Worm (Caenorhabditis elegans) whole organism, L4/young adult: ENCODE results near the gene nhr-3.

ENCODE experiments used
- W03F9.2 ChIP-seq: fragments of 150-350 bp; optimal IDR thresholded peaks from 2 replicates; lab custom pipeline; 2014; ENCODE audit warnings: missing biosample characterization, missing genetic modification characterization
- dao-5 ChIP-seq: sonication (generic microtip); optimal IDR thresholded peaks from 2 replicates; lab custom pipeline; 2016; ENCODE audit warnings: missing genotype, missing genetic modification characterization, moderate library complexity, missing compliant biosample characterization

DNA sequence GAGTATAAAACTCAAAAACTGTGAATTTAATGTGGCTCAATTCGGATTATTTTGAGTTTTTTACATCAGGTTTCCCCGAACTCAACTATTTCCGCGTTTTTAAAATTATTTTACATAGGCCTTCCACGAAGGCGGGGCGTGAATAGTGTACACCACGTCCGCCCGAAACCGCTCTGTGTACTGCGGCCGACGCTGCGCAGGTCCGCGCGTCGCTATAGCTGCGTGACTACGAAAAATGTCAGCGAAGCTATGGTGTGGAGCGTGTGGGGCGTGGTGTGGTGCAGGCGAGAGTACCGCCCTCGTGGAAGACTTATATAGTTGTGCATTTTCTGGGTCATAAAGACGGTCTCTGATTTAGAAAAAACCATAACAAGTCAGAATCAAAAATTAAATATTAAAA, 40.5 kb upstream of the nhr-3 start:
- TF ChIP-seq W03F9.2 (tag; lab: Kevin White, UChicago), result no peak
- TF ChIP-seq dao-5 (tag; lab: Kevin White, UChicago), result no peak
